Worm (Caenorhabditis elegans) whole organism, L1 larva: ENCODE data around the gene ZK370.6.

Experiments
- C04F5.9 ChIP-seq: sonication (generic microtip); optimal IDR thresholded peaks from 2 replicates; lab custom pipeline; 2016; ENCODE audit warnings: missing genetic modification characterization, missing compliant biosample characterization
- C16A3.4 ChIP-seq: fragments of 150-350 bp; optimal IDR thresholded peaks from 2 replicates; lab custom pipeline; 2014; ENCODE audit warnings: missing biosample characterization, missing genetic modification characterization
- C34B4.2 ChIP-seq: sonication (generic microtip); optimal IDR thresholded peaks from 2 replicates; lab custom pipeline; 2017; ENCODE audit warnings: mild to moderate bottlenecking, missing genetic modification characterization, missing compliant biosample characterization
- F16B12.6 ChIP-seq: fragments of 150-350 bp; optimal IDR thresholded peaks from 2 replicates; lab custom pipeline; 2014; ENCODE audit warnings: missing biosample characterization, missing genetic modification characterization
- Y116A8C.19 ChIP-seq: sonication (generic microtip); optimal IDR thresholded peaks from 2 replicates; lab custom pipeline; 2016; ENCODE audit warnings: missing compliant biosample characterization, missing genetic modification characterization, borderline replicate concordance
- aha-1 ChIP-seq: fragments of 150-350 bp; optimal IDR thresholded peaks from 2 replicates; lab custom pipeline; 2014; ENCODE audit warnings: missing biosample characterization, missing genetic modification characterization
- aly-2 ChIP-seq: fragments of 150-350 bp; optimal IDR thresholded peaks from 2 replicates; lab custom pipeline; 2014; ENCODE audit warnings: missing biosample characterization, missing genetic modification characterization
- blmp-1 ChIP-seq: fragments of 150-350 bp; optimal IDR thresholded peaks from 2 replicates; lab custom pipeline; 2014; ENCODE audit warnings: missing biosample characterization, missing genetic modification characterization
- ceh-82 ChIP-seq, 3 experiments: fragments of 150-350 bp in 1 of 3; sonication (generic microtip) in 2 of 3; optimal IDR thresholded peaks; 2 replicates each; lab custom pipeline; 2014 to 2017; ENCODE audit warnings: missing biosample characterization in 3 of 3, missing genetic modification characterization in 3 of 3
- ceh-88 ChIP-seq: fragments of 200-800 bp; sonication (Bioruptor generic); IDR thresholded peaks from 2 replicates; pipeline ENCODE4 v1.3.6; 2022; ENCODE audit warnings: missing genetic modification characterization, missing compliant biosample characterization
- ceh-90 ChIP-seq: sonication (generic microtip); optimal IDR thresholded peaks from 2 replicates; lab custom pipeline; 2016; ENCODE audit warnings: missing genetic modification characterization, missing compliant biosample characterization
- dpl-1 ChIP-seq, 3 experiments: fragments of 150-350 bp in 2 of 3; sonication (generic microtip) in 1 of 3; optimal IDR thresholded peaks; 2 replicates each; lab custom pipeline; 2014 to 2017; ENCODE audit warnings: missing biosample characterization in 3 of 3, missing genetic modification characterization in 3 of 3, missing genetic modification reagents in 3 of 3
- dsc-1 ChIP-seq: sonication (generic microtip); optimal IDR thresholded peaks from 2 replicates; lab custom pipeline; 2016; ENCODE audit warnings: mild to moderate bottlenecking, missing genetic modification characterization, missing compliant biosample characterization
- efl-1 ChIP-seq, 4 experiments: fragments of 150-350 bp; optimal IDR thresholded peaks in 3 of 4; peaks in 1 of 4; 1 replicate in 1 of 4; 2 replicates in 3 of 4; lab custom pipeline; 2014; ENCODE audit warnings: missing biosample characterization in 2 of 4, missing genetic modification characterization in 2 of 4, missing genetic modification reagents in 2 of 4
- efl-3 ChIP-seq: fragments of 200-800 bp; sonication (Bioruptor generic); optimal IDR thresholded peaks from 2 replicates; lab custom pipeline; 2018; ENCODE audit warnings: mild to moderate bottlenecking, missing genetic modification characterization, missing compliant biosample characterization
- egl-27 ChIP-seq, 2 experiments: fragments of 150-350 bp in 1 of 2; sonication (generic microtip); optimal IDR thresholded peaks; 3 replicates each; lab custom pipeline; 2017 to 2018; ENCODE audit warnings: missing biosample characterization in 2 of 2, missing genetic modification characterization in 2 of 2, missing genetic modification reagents in 2 of 2
- elt-2 ChIP-seq: sonication (generic microtip); optimal IDR thresholded peaks from 2 replicates; lab custom pipeline; 2016; ENCODE audit warnings: missing genetic modification characterization, mild to moderate bottlenecking, inconsistent platforms, missing compliant biosample characterization, missing genetic modification reagents
- elt-3 ChIP-seq, 6 experiments: fragments of 150-350 bp in 1 of 6; sonication (generic microtip); optimal IDR thresholded peaks; 2 replicates each; lab custom pipeline; 2017 to 2018; ENCODE audit warnings: missing biosample characterization in 6 of 6, missing genetic modification characterization in 6 of 6, inconsistent platforms in 1 of 6
- fkh-8 ChIP-seq: sonication (generic microtip); optimal IDR thresholded peaks from 2 replicates; lab custom pipeline; 2016; ENCODE audit warnings: mild to moderate bottlenecking, missing genetic modification characterization, missing compliant biosample characterization
- grh-1 ChIP-seq: fragments of 200-800 bp; sonication (Bioruptor generic); IDR thresholded peaks from 2 replicates; pipeline ENCODE4 v1.3.6; 2022; ENCODE audit warnings: missing genetic modification reagents, missing genetic modification characterization, missing compliant biosample characterization
- hlh-4 ChIP-seq: sonication (generic microtip); optimal IDR thresholded peaks from 2 replicates; lab custom pipeline; 2016; ENCODE audit warnings: mild to moderate bottlenecking, missing genetic modification characterization, missing compliant biosample characterization
- hpl-2 ChIP-seq: fragments of 150-350 bp; optimal IDR thresholded peaks from 2 replicates; lab custom pipeline; 2014; ENCODE audit warnings: missing biosample characterization, missing genetic modification reagents, missing genetic modification characterization
- isw-1 ChIP-seq: fragments of 200-800 bp; sonication (Bioruptor generic); IDR thresholded peaks from 2 replicates; pipeline ENCODE4 v1.3.6; 2022; ENCODE audit warnings: missing genetic modification characterization, missing compliant biosample characterization
- jun-1 ChIP-seq: fragments of 150-350 bp; optimal IDR thresholded peaks from 2 replicates; lab custom pipeline; 2014; ENCODE audit warnings: missing biosample characterization, missing genetic modification reagents, missing genetic modification characterization
- lin-14 ChIP-seq: fragments of 200-800 bp; sonication (Bioruptor generic); optimal IDR thresholded peaks from 2 replicates; lab custom pipeline; 2018; ENCODE audit warnings: mild to moderate bottlenecking, missing genetic modification characterization, moderate library complexity, missing compliant biosample characterization
- lin-15B ChIP-seq: fragments of 150-350 bp; sonication (generic microtip); optimal IDR thresholded peaks from 3 replicates; lab custom pipeline; 2014; ENCODE audit warnings: missing biosample characterization, missing genetic modification characterization
- lin-35 ChIP-seq, 2 experiments: fragments of 150-350 bp; optimal IDR thresholded peaks; 2 replicates each; lab custom pipeline; 2014; ENCODE audit warnings: missing biosample characterization in 2 of 2, missing genetic modification characterization in 2 of 2, missing genetic modification reagents in 2 of 2
- lin-39 ChIP-seq: fragments of 150-350 bp; optimal IDR thresholded peaks from 2 replicates; lab custom pipeline; 2014; ENCODE audit warnings: missing biosample characterization, missing genetic modification reagents, missing genetic modification characterization
- lir-3 ChIP-seq: sonication (generic microtip); optimal IDR thresholded peaks from 2 replicates; lab custom pipeline; 2016; ENCODE audit warnings: mild to moderate bottlenecking, missing genetic modification characterization, moderate library complexity, missing compliant biosample characterization; ENCODE audit not compliant: poor library complexity
- lsy-2 ChIP-seq, 2 experiments: fragments of 150-350 bp; optimal IDR thresholded peaks; 2 replicates each; lab custom pipeline; 2014; ENCODE audit warnings: missing biosample characterization in 2 of 2, missing genetic modification characterization in 2 of 2
- mdl-1 ChIP-seq, 2 experiments: fragments of 150-350 bp; optimal IDR thresholded peaks; 2 replicates each; lab custom pipeline; 2014 to 2017; ENCODE audit warnings: missing biosample characterization in 2 of 2, missing genetic modification characterization in 2 of 2, inconsistent platforms in 1 of 2
- nhr-12 ChIP-seq: sonication (generic microtip); optimal IDR thresholded peaks from 2 replicates; lab custom pipeline; 2017; ENCODE audit warnings: missing biosample characterization, missing genetic modification characterization
- nhr-28 ChIP-seq: fragments of 150-350 bp; optimal IDR thresholded peaks from 2 replicates; lab custom pipeline; 2014; ENCODE audit warnings: missing biosample characterization, missing genetic modification characterization
- nhr-76 ChIP-seq: sonication (generic microtip); optimal IDR thresholded peaks from 2 replicates; lab custom pipeline; 2017; ENCODE audit warnings: missing biosample characterization, missing genetic modification characterization
- pag-3 ChIP-seq: sonication (generic microtip); optimal IDR thresholded peaks from 2 replicates; lab custom pipeline; 2017; ENCODE audit warnings: missing genetic modification characterization, mild to moderate bottlenecking, missing compliant biosample characterization, antibody characterized with exemption, borderline replicate concordance; ENCODE audit not compliant: insufficient read depth
- pax-3 ChIP-seq: fragments of 200-800 bp; sonication (Bioruptor generic); optimal IDR thresholded peaks from 2 replicates; lab custom pipeline; 2018; ENCODE audit warnings: mild to moderate bottlenecking, missing genetic modification characterization, moderate library complexity, missing compliant biosample characterization
- pqm-1 ChIP-seq: sonication (generic microtip); optimal IDR thresholded peaks from 3 replicates; lab custom pipeline; 2017; ENCODE audit warnings: missing biosample characterization, missing genetic modification characterization
- skn-1 ChIP-seq: fragments of 150-350 bp; optimal IDR thresholded peaks from 2 replicates; lab custom pipeline; 2014; ENCODE audit warnings: missing biosample characterization, missing genetic modification characterization
- snpc-4 ChIP-seq: fragments of 150-350 bp; optimal IDR thresholded peaks from 2 replicates; lab custom pipeline; 2014; ENCODE audit warnings: missing biosample characterization, missing genetic modification characterization
- snu-23 ChIP-seq: sonication (generic microtip); optimal IDR thresholded peaks from 2 replicates; lab custom pipeline; 2016; ENCODE audit warnings: missing genetic modification characterization, missing compliant biosample characterization
- sox-4 ChIP-seq: sonication (generic microtip); optimal IDR thresholded peaks from 2 replicates; lab custom pipeline; 2016; ENCODE audit warnings: missing genetic modification characterization, missing compliant biosample characterization
- swsn-7 ChIP-seq: sonication (generic microtip); optimal IDR thresholded peaks from 2 replicates; lab custom pipeline; 2016; ENCODE audit warnings: missing genetic modification characterization, missing compliant biosample characterization
- unc-86 ChIP-seq: sonication (generic microtip); optimal IDR thresholded peaks from 2 replicates; lab custom pipeline; 2016; ENCODE audit warnings: missing genetic modification characterization, missing compliant biosample characterization
- vab-15 ChIP-seq: sonication (generic microtip); optimal IDR thresholded peaks from 2 replicates; lab custom pipeline; 2017; ENCODE audit warnings: missing genotype, mild to moderate bottlenecking, missing genetic modification characterization, missing compliant biosample characterization
- xbp-1 ChIP-seq: sonication (generic microtip); optimal IDR thresholded peaks from 2 replicates; lab custom pipeline; 2016; ENCODE audit warnings: missing genetic modification characterization, missing compliant biosample characterization
- zag-1 ChIP-seq: fragments of 150-350 bp; optimal IDR thresholded peaks from 2 replicates; lab custom pipeline; 2014; ENCODE audit warnings: missing biosample characterization, missing genetic modification characterization
- zip-4 ChIP-seq: fragments of 200-800 bp; sonication (Bioruptor generic); optimal IDR thresholded peaks from 2 replicates; lab custom pipeline; 2018; ENCODE audit warnings: mild to moderate bottlenecking, missing genetic modification characterization, moderate library complexity, missing compliant biosample characterization
- ztf-4 ChIP-seq: fragments of 150-350 bp; optimal IDR thresholded peaks from 2 replicates; lab custom pipeline; 2014; ENCODE audit warnings: missing biosample characterization, missing genetic modification characterization

Gene ZK370.6

DNA sequence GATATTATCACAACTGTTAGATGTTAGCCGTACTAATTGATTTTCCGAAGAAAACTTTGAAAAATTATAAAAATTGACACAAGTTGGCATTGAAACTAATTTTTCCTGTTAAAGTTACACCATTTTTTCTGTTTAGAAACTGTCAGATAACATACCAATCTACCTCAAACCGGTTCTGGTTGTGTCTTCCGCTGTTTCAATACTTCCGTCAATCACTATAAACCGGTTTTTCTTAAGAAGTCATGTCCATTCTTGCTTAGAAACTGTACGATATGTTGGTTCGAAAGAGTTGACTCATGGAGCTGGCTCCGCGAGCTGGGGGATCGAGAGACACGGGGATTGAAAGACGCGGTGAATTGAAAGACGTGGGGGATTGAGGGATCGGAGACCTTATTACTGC is 26.6 kb upstream of the ZK370.6 start (continued):
- TF ChIP-seq egl-27 (tag; optimal IDR thresholded peaks at IDR 0.05; lab: Kevin White, UChicago) (no peak), pax-3 (tag; lab: Kevin White, UChicago) (no peak), elt-2 (tag; lab: Kevin White, UChicago) (no peak), elt-3 (tag; optimal IDR thresholded peaks at IDR 0.05; lab: Kevin White, UChicago) (peak in 1 of 6 experiments; percentile 27), efl-1 (optimal IDR thresholded peaks at IDR 0.05; lab: Kevin White, UChicago) (no peak), efl-1 (GFP tag; optimal IDR thresholded peaks at IDR 0.05 in 1 of 2; lab: Kevin White, UChicago) (no peak), unc-86 (tag; lab: Kevin White, UChicago) (no peak), efl-3 (GFP tag; lab: Kevin White, UChicago) (no peak), nhr-28 (no peak), nhr-12 (tag; lab: Kevin White, UChicago) (no peak)

- TF ChIP-seq ceh-90 (tag; lab: Kevin White, UChicago) (no peak), pag-3 (tag; lab: Kevin White, UChicago) (no peak), grh-1 (GFP tag; lab: Robert Waterston, UW) (no peak), Y116A8C.19 (tag; lab: Kevin White, UChicago) (no peak), lin-14 (GFP tag; lab: Kevin White, UChicago) (no peak), C16A3.4 (no peak), vab-15 (no peak), unc-86 (tag; lab: Kevin White, UChicago) (no peak), lir-3 (tag; lab: Kevin White, UChicago) (no peak)
Measured at ce11 chrIII:8769253-8769652, 25.6 kb upstream of the ZK370.6 start, which contains the start of gene K02D10.1. K02D10.1 (plus strand) TSS chrIII:8769536.

ce11 chrIII:8767889-8768361 is 24.3 kb upstream of the ZK370.6 start, which contains the start of gene mtss-1:
mtss-1 (plus strand) TSS chrIII:8768311.
- no peak for TF ChIP-seq ztf-4 (tag; lab: Kevin White, UChicago)
- TF ChIP-seq C34B4.2 (tag; lab: Kevin White, UChicago): no peak
- no peak for TF ChIP-seq efl-3 (GFP tag; lab: Kevin White, UChicago)
- TF ChIP-seq ceh-90 (tag; lab: Kevin White, UChicago): no peak
- no peak for TF ChIP-seq aha-1 (tag; lab: Kevin White, UChicago)
- TF ChIP-seq ceh-88 (GFP tag; lab: Robert Waterston, UW): no peak
- no peak for TF ChIP-seq isw-1 (GFP tag; lab: Robert Waterston, UW)
- TF ChIP-seq zip-4 (GFP tag; lab: Kevin White, UChicago): no peak
- TF ChIP-seq Y116A8C.19 (tag; lab: Kevin White, UChicago): no peak
- no peak for TF ChIP-seq lin-39 (tag; lab: Kevin White, UChicago)
- TF ChIP-seq lsy-2 (tag; optimal IDR thresholded peaks at IDR 0.05; lab: Kevin White, UChicago): peak; percentile 48 to 63
- TF ChIP-seq hlh-4 (tag; lab: Kevin White, UChicago): peak; percentile 5
- TF ChIP-seq snpc-4: peak; percentile 46
- TF ChIP-seq sox-4 (tag; lab: Kevin White, UChicago): no peak
- peak; percentile 58 for TF ChIP-seq swsn-7 (tag; lab: Kevin White, UChicago)
- peak; percentile 11 to 59 (median 56) for TF ChIP-seq dpl-1 (GFP tag; optimal IDR thresholded peaks at IDR 0.05; lab: Kevin White, UChicago)
- TF ChIP-seq xbp-1: peak; percentile 55
- TF ChIP-seq hpl-2 (GFP tag; lab: Kevin White, UChicago): peak; percentile 60
- no peak for TF ChIP-seq pqm-1 (tag; lab: Kevin White, UChicago)
- TF ChIP-seq mdl-1 (tag; optimal IDR thresholded peaks at IDR 0.05; lab: Kevin White, UChicago): peak in 1 of 2 experiments; percentile 2
- TF ChIP-seq blmp-1 (tag; lab: Kevin White, UChicago): peak; percentile 13
- TF ChIP-seq C04F5.9 (tag; lab: Kevin White, UChicago): peak; percentile 34
- peak; percentile 64 for TF ChIP-seq skn-1 (tag; lab: Kevin White, UChicago)
- peak; percentile 65 for TF ChIP-seq dsc-1 (tag; lab: Kevin White, UChicago)
- no peak for TF ChIP-seq nhr-76 (tag; lab: Kevin White, UChicago)
- no peak for TF ChIP-seq F16B12.6 (tag; lab: Kevin White, UChicago)
- TF ChIP-seq lin-15B (tag; lab: Kevin White, UChicago): peak; percentile 15
- peak; percentile 4 to 47 (median 44) for TF ChIP-seq ceh-82 (tag; optimal IDR thresholded peaks at IDR 0.05; lab: Kevin White, UChicago)
- TF ChIP-seq elt-3 (tag; optimal IDR thresholded peaks at IDR 0.05; lab: Kevin White, UChicago): peak in 1 of 6 experiments; percentile 5
- TF ChIP-seq jun-1 (tag; lab: Kevin White, UChicago): no peak
- no peak for TF ChIP-seq zag-1 (tag; lab: Kevin White, UChicago)
- TF ChIP-seq aly-2: no peak
- peak; percentile 45 to 67 for TF ChIP-seq lin-35 (GFP tag; optimal IDR thresholded peaks at IDR 0.05; lab: Kevin White, UChicago)
- TF ChIP-seq fkh-8 (tag; lab: Kevin White, UChicago): peak; percentile 18
- TF ChIP-seq snu-23 (GFP tag; lab: Kevin White, UChicago): peak; percentile 60
